Worm (Caenorhabditis elegans) whole organism, L2 larva: ENCODE results near the gene nspd-9.

Experiments
- R02D3.7 ChIP-seq: fragments of 150-350 bp; optimal IDR thresholded peaks from 2 replicates; lab custom pipeline; 2014; ENCODE audit warnings: missing biosample characterization, missing genetic modification characterization
- ama-1 ChIP-seq: fragments of 150-350 bp; optimal IDR thresholded peaks from 2 replicates; lab custom pipeline; 2018; ENCODE audit warnings: inconsistent platforms
- crh-2 ChIP-seq: sonication (generic microtip); optimal IDR thresholded peaks from 2 replicates; lab custom pipeline; 2017; ENCODE audit warnings: missing biosample characterization, missing genetic modification characterization
- egl-27 ChIP-seq: sonication (generic microtip); optimal IDR thresholded peaks from 3 replicates; lab custom pipeline; 2017; ENCODE audit warnings: missing biosample characterization, missing genetic modification reagents, missing genetic modification characterization
- fos-1 ChIP-seq: fragments of 150-350 bp; optimal IDR thresholded peaks from 2 replicates; lab custom pipeline; 2014; ENCODE audit warnings: missing biosample characterization, missing genetic modification characterization
- gmeb-1 ChIP-seq: fragments of 150-350 bp; optimal IDR thresholded peaks from 2 replicates; lab custom pipeline; 2014; ENCODE audit warnings: missing biosample characterization, missing genetic modification characterization
- lin-13 ChIP-seq: fragments of 150-350 bp; optimal IDR thresholded peaks from 2 replicates; lab custom pipeline; 2014; ENCODE audit warnings: missing biosample characterization, missing genetic modification reagents, missing genetic modification characterization
- mab-5 ChIP-seq: fragments of 150-350 bp; optimal IDR thresholded peaks from 2 replicates; lab custom pipeline; 2014; ENCODE audit warnings: missing biosample characterization, missing genetic modification characterization
- nhr-25 ChIP-seq: fragments of 150-350 bp; sonication (generic microtip); optimal IDR thresholded peaks from 3 replicates; lab custom pipeline; 2014; ENCODE audit warnings: missing biosample characterization, missing genetic modification characterization
- skn-1 ChIP-seq: sonication (generic microtip); optimal IDR thresholded peaks from 2 replicates; lab custom pipeline; 2017; ENCODE audit warnings: missing biosample characterization, missing genetic modification characterization
- snpc-4 ChIP-seq: fragments of 150-350 bp; optimal IDR thresholded peaks from 2 replicates; lab custom pipeline; 2014; ENCODE audit warnings: missing biosample characterization, missing genetic modification characterization
- unc-55 ChIP-seq: fragments of 150-350 bp; sonication (generic microtip); optimal IDR thresholded peaks from 3 replicates; lab custom pipeline; 2014; ENCODE audit warnings: missing biosample characterization, missing genetic modification reagents, missing genetic modification characterization

- TF ChIP-seq egl-27 (tag; lab: Kevin White, UChicago) (no peak), unc-55 (no peak), nhr-25 (tag; lab: Kevin White, UChicago) (no peak), skn-1 (tag; lab: Kevin White, UChicago) (no peak), gmeb-1 (tag; lab: Kevin White, UChicago) (no peak), crh-2 (tag; lab: Kevin White, UChicago) (no peak), lin-13 (GFP tag; lab: Kevin White, UChicago) (no peak), fos-1 (tag; lab: Kevin White, UChicago) (no peak), R02D3.7 (no peak), ama-1 (lab: Kevin White, UChicago) (no peak), snpc-4 (tag; lab: Kevin White, UChicago) (no peak), mab-5 (tag; lab: Kevin White, UChicago) (no peak)
Observed at ce11 chrIII:4826606-4827005, 3.5 kb downstream of the nspd-9 start, which contains the start of gene F26A1.3.
